Worm (Caenorhabditis elegans) whole organism, L4/young adult: ENCODE results near the gene C04E6.5.

ENCODE experiments used
- dao-5 ChIP-seq: sonication (generic microtip); optimal IDR thresholded peaks from 2 replicates; lab custom pipeline; 2016; ENCODE audit warnings: missing genotype, missing genetic modification characterization, moderate library complexity, missing compliant biosample characterization
- him-1 ChIP-seq: sonication (generic microtip); optimal IDR thresholded peaks from 2 replicates; lab custom pipeline; 2016; ENCODE audit warnings: missing genotype, missing genetic modification reagents, missing genetic modification characterization, missing compliant biosample characterization

- TF ChIP-seq him-1 (tag; lab: Kevin White, UChicago) (no peak), dao-5 (no peak)
Observed at ce11 chrV:5880064-5880463, 21.9 kb upstream of the C04E6.5 start, which contains the start of gene C02G6.3.
